Worm (Caenorhabditis elegans) whole organism, mixed stage, embryonic: ENCODE data around the gene Y38H8A.1.

Experiments used
- M03D4.4 ChIP-seq: sonication (generic microtip); optimal IDR thresholded peaks from 2 replicates; lab custom pipeline; 2017; ENCODE audit warnings: mild to moderate bottlenecking, missing genetic modification characterization, missing compliant biosample characterization
- bed-3 ChIP-seq: fragments of 200-800 bp; sonication (Bioruptor generic); optimal IDR thresholded peaks from 3 replicates; lab custom pipeline; 2018; ENCODE audit warnings: mild to moderate bottlenecking, missing genetic modification characterization, moderate library complexity, missing compliant biosample characterization
- blmp-1 ChIP-seq: fragments of 150-350 bp; optimal IDR thresholded peaks from 2 replicates; lab custom pipeline; 2014; ENCODE audit warnings: missing biosample characterization, missing genetic modification characterization
- ceh-43 ChIP-seq: fragments of 200-800 bp; sonication (Bioruptor generic); optimal IDR thresholded peaks from 2 replicates; lab custom pipeline; 2018; ENCODE audit warnings: mild to moderate bottlenecking, missing genetic modification characterization, moderate library complexity, missing compliant biosample characterization
- ces-1 ChIP-seq: fragments of 150-350 bp; optimal IDR thresholded peaks from 2 replicates; lab custom pipeline; 2014; ENCODE audit warnings: missing biosample characterization, missing genetic modification reagents, missing genetic modification characterization
- cnd-1 ChIP-seq: fragments of 200-800 bp; sonication (Bioruptor generic); optimal IDR thresholded peaks from 2 replicates; lab custom pipeline; 2018; ENCODE audit warnings: mild to moderate bottlenecking, missing genetic modification characterization, missing compliant biosample characterization
- drap-1 ChIP-seq: fragments of 200-800 bp; sonication (Bioruptor generic); optimal IDR thresholded peaks from 3 replicates; lab custom pipeline; 2018; ENCODE audit warnings: mild to moderate bottlenecking, missing genetic modification characterization, missing compliant biosample characterization
- elt-1 ChIP-seq: sonication (generic microtip); optimal IDR thresholded peaks from 2 replicates; lab custom pipeline; 2017; ENCODE audit warnings: missing genetic modification characterization, mild to moderate bottlenecking, missing compliant biosample characterization, antibody characterized with exemption, moderate library complexity, borderline replicate concordance; ENCODE audit not compliant: insufficient read depth
- elt-3 ChIP-seq: fragments of 150-350 bp; optimal IDR thresholded peaks from 2 replicates; lab custom pipeline; 2014; ENCODE audit warnings: missing biosample characterization, missing genetic modification characterization
- flh-1 ChIP-seq: fragments of 200-800 bp; sonication (Bioruptor generic); optimal IDR thresholded peaks from 2 replicates; lab custom pipeline; 2018; ENCODE audit warnings: mild to moderate bottlenecking, missing genetic modification characterization, moderate library complexity, missing compliant biosample characterization
- ham-2 ChIP-seq: fragments of 200-800 bp; sonication (Bioruptor generic); optimal IDR thresholded peaks from 2 replicates; lab custom pipeline; 2018; ENCODE audit warnings: mild to moderate bottlenecking, missing genetic modification characterization, missing compliant biosample characterization
- hlh-1 ChIP-seq: fragments of 150-350 bp; optimal IDR thresholded peaks from 2 replicates; lab custom pipeline; 2014; ENCODE audit warnings: missing biosample characterization, missing genetic modification reagents, missing genetic modification characterization
- lsy-2 ChIP-seq: fragments of 150-350 bp; optimal IDR thresholded peaks from 2 replicates; lab custom pipeline; 2014; ENCODE audit warnings: missing biosample characterization, missing genetic modification characterization
- mab-5 ChIP-seq: fragments of 150-350 bp; optimal IDR thresholded peaks from 2 replicates; lab custom pipeline; 2014; ENCODE audit warnings: missing biosample characterization, missing genetic modification characterization
- nhr-12 ChIP-seq: fragments of 150-350 bp; optimal IDR thresholded peaks from 2 replicates; lab custom pipeline; 2014; ENCODE audit warnings: missing biosample characterization, missing genetic modification characterization
- nhr-237 ChIP-seq: fragments of 150-350 bp; optimal IDR thresholded peaks from 2 replicates; lab custom pipeline; 2014; ENCODE audit warnings: missing biosample characterization, missing genetic modification characterization
- sem-2 ChIP-seq: fragments of 200-800 bp; sonication (Bioruptor generic); optimal IDR thresholded peaks from 2 replicates; lab custom pipeline; 2018; ENCODE audit warnings: mild to moderate bottlenecking, missing genetic modification characterization, missing compliant biosample characterization
- sptf-1 ChIP-seq: sonication (generic microtip); optimal IDR thresholded peaks from 2 replicates; lab custom pipeline; 2017; ENCODE audit warnings: mild to moderate bottlenecking, missing genetic modification characterization, moderate library complexity, missing compliant biosample characterization
- tbx-8 ChIP-seq: fragments of 200-800 bp; sonication (Bioruptor generic); optimal IDR thresholded peaks from 2 replicates; lab custom pipeline; 2018; ENCODE audit warnings: mild to moderate bottlenecking, missing genetic modification characterization, moderate library complexity, missing compliant biosample characterization
- unc-120 ChIP-seq: sonication (generic microtip); optimal IDR thresholded peaks from 2 replicates; lab custom pipeline; 2017; ENCODE audit warnings: missing genetic modification characterization, missing compliant biosample characterization; ENCODE audit not compliant: poor library complexity, severe bottlenecking
- zip-8 ChIP-seq: fragments of 150-350 bp; optimal IDR thresholded peaks from 2 replicates; lab custom pipeline; 2014; ENCODE audit warnings: missing biosample characterization, missing genetic modification characterization
- ztf-11 ChIP-seq: fragments of 150-350 bp; optimal IDR thresholded peaks from 2 replicates; lab custom pipeline; 2014; ENCODE audit warnings: missing biosample characterization, missing genetic modification characterization

The Y38H8A.1 gene

DNA sequence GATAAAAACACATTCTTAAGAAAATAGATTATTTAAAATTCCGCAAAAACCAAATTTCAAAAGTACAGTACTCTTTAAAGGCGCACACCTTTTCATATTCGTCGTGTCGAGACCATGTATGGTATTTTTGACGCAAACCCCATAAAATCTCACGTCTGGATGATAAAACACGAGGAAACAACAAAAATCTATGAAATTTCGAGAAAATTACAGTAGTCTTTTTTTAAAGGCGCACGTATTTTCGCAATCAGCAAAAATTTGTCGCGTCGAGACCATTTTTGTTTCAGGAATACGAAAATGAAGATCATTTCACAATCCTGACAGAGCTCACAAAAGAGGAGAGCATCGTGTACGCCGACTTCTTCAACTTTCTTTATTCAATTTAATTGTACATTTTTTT, 30.4 kb downstream of the Y38H8A.1 start:
- TF ChIP-seq drap-1, result no peak
- no peak for TF ChIP-seq ztf-11
- no peak for TF ChIP-seq elt-1 (tag; lab: Kevin White, UChicago)
- no peak for TF ChIP-seq M03D4.4 (tag; lab: Kevin White, UChicago)

DNA sequence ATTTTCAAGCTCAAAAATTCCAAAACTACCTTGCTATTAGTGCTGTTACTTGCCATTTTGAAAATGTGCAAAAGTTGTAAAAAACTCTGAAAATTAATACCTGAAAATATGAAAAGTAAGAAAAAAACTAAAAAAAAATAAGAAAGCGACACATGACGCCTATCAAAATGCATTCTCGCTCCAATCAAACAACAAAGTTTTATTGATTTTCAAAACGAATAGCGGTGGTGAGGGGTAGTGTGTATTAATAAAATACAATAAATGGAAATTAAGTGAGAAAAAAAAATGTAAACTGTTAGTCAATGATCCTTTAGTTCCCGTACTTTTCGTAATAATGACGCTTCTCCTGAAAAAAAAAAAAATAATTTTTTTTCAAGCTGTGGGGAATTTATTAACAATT, 39.2 kb downstream of the Y38H8A.1 start, which contains the start of gene dcap-2:
dcap-2 (minus strand) TSS at position 86 of the 400 bp plus-strand sequence.
- peak; percentile 11 for TF ChIP-seq hlh-1 (tag; lab: Kevin White, UChicago)
- no peak for TF ChIP-seq sptf-1
- no peak for TF ChIP-seq flh-1
- peak; percentile 32 for TF ChIP-seq ces-1 (GFP tag; lab: Kevin White, UChicago)

- no peak for TF ChIP-seq drap-1
- no peak for TF ChIP-seq flh-1
- TF ChIP-seq nhr-12 (tag; lab: Kevin White, UChicago), result no peak
- no peak for TF ChIP-seq nhr-237 (tag; lab: Kevin White, UChicago)
- TF ChIP-seq hlh-1 (tag; lab: Kevin White, UChicago), result no peak
- no peak for TF ChIP-seq blmp-1 (tag; lab: Kevin White, UChicago)
- TF ChIP-seq unc-120, result no peak
- no peak for TF ChIP-seq ztf-11
- no peak for TF ChIP-seq tbx-8
- no peak for TF ChIP-seq sem-2 (GFP tag; lab: Kevin White, UChicago)
- no peak for TF ChIP-seq cnd-1 (tag; lab: Kevin White, UChicago)
- no peak for TF ChIP-seq zip-8 (tag; lab: Kevin White, UChicago)
- TF ChIP-seq ham-2 (GFP tag; lab: Kevin White, UChicago), result no peak
- TF ChIP-seq ceh-43, result no peak
- no peak for TF ChIP-seq sptf-1
- TF ChIP-seq mab-5 (tag; lab: Kevin White, UChicago), result no peak
- no peak for TF ChIP-seq lsy-2
- no peak for TF ChIP-seq bed-3
- TF ChIP-seq elt-3 (tag; lab: Kevin White, UChicago), result no peak
- TF ChIP-seq, all 35 proteins: peak for 0
Observed at ce11 chrIV:13525223-13525622, 42.7 kb downstream of the Y38H8A.1 start.
